Worm (Caenorhabditis elegans): ENCODE measurements around the gene C10C5.3.

The C10C5.3 gene

ce11 chrIV:9343102-9343599, 31.5 kb upstream of the C10C5.3 start, which contains the start of gene pigc-1 (continued):
- TF ChIP-seq mxl-3 (GFP tag; optimal IDR thresholded peaks at IDR 0.05) (no peak), nhr-77 (tag; optimal IDR thresholded peaks at IDR 0.05) (peak; percentile 31), ceh-82 (tag; optimal IDR thresholded peaks at IDR 0.05) (no peak), ces-1 (GFP tag; optimal IDR thresholded peaks at IDR 0.05) (no peak), ceh-62 (tag; optimal IDR thresholded peaks at IDR 0.05) (no peak), set-16 (GFP tag; IDR thresholded peaks at IDR 0.05) (no peak), jun-1 (tag; optimal IDR thresholded peaks at IDR 0.05) (no peak), nhr-237 (tag; optimal IDR thresholded peaks at IDR 0.05) (no peak), lin-29 (GFP tag; IDR thresholded peaks at IDR 0.05) (no peak), nhr-10 (tag; optimal IDR thresholded peaks at IDR 0.05) (no peak), F10B5.3 (tag; optimal IDR thresholded peaks at IDR 0.05) (no peak), cey-2 (tag; optimal IDR thresholded peaks at IDR 0.05; ENCODE audit: borderline replicate concordance, insufficient read depth) (no peak), ztf-11 (tag; optimal IDR thresholded peaks at IDR 0.05) (no peak), daf-19 (GFP tag; conservative IDR thresholded peaks at IDR 0.05) (no peak), hlh-30 (tag; optimal IDR thresholded peaks at IDR 0.05; ENCODE audit: insufficient read depth) (no peak), nhr-6 (tag; optimal IDR thresholded peaks at IDR 0.05) (no peak), vab-7 (GFP tag; IDR thresholded peaks at IDR 0.05) (no peak), nhr-42 (GFP tag; IDR thresholded peaks at IDR 0.05) (no peak), ztf-7 (tag; optimal IDR thresholded peaks at IDR 0.05) (no peak), D1046.2 (GFP tag; IDR thresholded peaks at IDR 0.05) (no peak), pqm-1 (tag; optimal IDR thresholded peaks at IDR 0.05) (no peak), spr-3 (GFP tag; optimal IDR thresholded peaks at IDR 0.05) (no peak), fos-1 (tag; optimal IDR thresholded peaks at IDR 0.05) (no peak), unc-39 (tag; optimal IDR thresholded peaks at IDR 0.05) (no peak), nhr-48 (tag; optimal IDR thresholded peaks at IDR 0.05) (no peak), dpl-1 (GFP tag; optimal IDR thresholded peaks at IDR 0.05) (no peak), sdz-12 (GFP tag; optimal IDR thresholded peaks at IDR 0.05) (no peak), T20F7.1 (GFP tag; optimal IDR thresholded peaks at IDR 0.05) (no peak), mep-1 (tag; optimal IDR thresholded peaks at IDR 0.05) (peak; percentile 6), nhr-28 (tag; optimal IDR thresholded peaks at IDR 0.05) (no peak), T26A8.4 (GFP tag; IDR thresholded peaks at IDR 0.05) (no peak), lin-13 (GFP tag; optimal IDR thresholded peaks at IDR 0.05) (no peak)

- TF ChIP-seq hmg-1.1 (GFP tag; IDR thresholded peaks at IDR 0.05) (no peak), F44E2.7 (GFP tag; IDR thresholded peaks at IDR 0.05) (no peak), egl-43 (GFP tag; IDR thresholded peaks at IDR 0.05) (no peak), unc-62 (GFP tag; optimal IDR thresholded peaks at IDR 0.05 in 1 of 2) (no peak), unc-62 (tag; optimal IDR thresholded peaks at IDR 0.05) (no peak), lin-1 (GFP tag; IDR thresholded peaks at IDR 0.05) (no peak), dve-1 (tag; optimal IDR thresholded peaks at IDR 0.05; ENCODE audit: insufficient read depth) (peak; percentile 19), R02D3.7 (tag; optimal IDR thresholded peaks at IDR 0.05) (no peak), hlh-11 (tag; optimal IDR thresholded peaks at IDR 0.05) (no peak), F10B5.3 (tag; optimal IDR thresholded peaks at IDR 0.05) (no peak), snpc-4 (tag; optimal IDR thresholded peaks at IDR 0.05) (no peak), daf-16 (GFP tag; optimal IDR thresholded peaks at IDR 0.05) (no peak), daf-16 (tag; optimal IDR thresholded peaks at IDR 0.05) (peak; percentile 94), lim-7 (GFP tag; IDR thresholded peaks at IDR 0.05) (no peak)
These were observed 20.9 kb upstream of the C10C5.3 start for ce11 chrIV:9353728-9354127.

All from whole organism, L4 larva.